Worm (Caenorhabditis elegans): Measurements from ENCODE around the gene F25E5.9.

ce11 chrV:7487518-7487917 lies 49.8 kb upstream of the F25E5.9 start, which contains the start of gene srbc-7:
- TF ChIP-seq ceh-48 (tag; optimal IDR thresholded peaks at IDR 0.05), result no peak
- TF ChIP-seq eyg-1 (tag; optimal IDR thresholded peaks at IDR 0.05), result no peak
- no peak for TF ChIP-seq elt-2 (tag; optimal IDR thresholded peaks at IDR 0.05)
- no peak for TF ChIP-seq ref-2 (tag; optimal IDR thresholded peaks at IDR 0.05)
- no peak for TF ChIP-seq hlh-30 (tag; optimal IDR thresholded peaks at IDR 0.05; ENCODE audit: insufficient read depth)
- no peak for TF ChIP-seq pqm-1 (tag; optimal IDR thresholded peaks at IDR 0.05)
- TF ChIP-seq K02D7.2 (tag; optimal IDR thresholded peaks at IDR 0.05), result no peak
- TF ChIP-seq tbx-7 (tag; optimal IDR thresholded peaks at IDR 0.05), result no peak
- no peak for TF ChIP-seq nhr-11 (tag; optimal IDR thresholded peaks at IDR 0.05)

All from whole organism, late embryonic.